Worm (Caenorhabditis elegans): ENCODE data around the gene pan-1.

Gene pan-1

ce11 chrIII:4601286-4601685 is 38.7 kb downstream of the pan-1 start:
- TF ChIP-seq nhr-11 (tag; optimal IDR thresholded peaks at IDR 0.05) (no peak), pag-3 (tag; optimal IDR thresholded peaks at IDR 0.05; ENCODE audit: borderline replicate concordance) (no peak)

DNA sequence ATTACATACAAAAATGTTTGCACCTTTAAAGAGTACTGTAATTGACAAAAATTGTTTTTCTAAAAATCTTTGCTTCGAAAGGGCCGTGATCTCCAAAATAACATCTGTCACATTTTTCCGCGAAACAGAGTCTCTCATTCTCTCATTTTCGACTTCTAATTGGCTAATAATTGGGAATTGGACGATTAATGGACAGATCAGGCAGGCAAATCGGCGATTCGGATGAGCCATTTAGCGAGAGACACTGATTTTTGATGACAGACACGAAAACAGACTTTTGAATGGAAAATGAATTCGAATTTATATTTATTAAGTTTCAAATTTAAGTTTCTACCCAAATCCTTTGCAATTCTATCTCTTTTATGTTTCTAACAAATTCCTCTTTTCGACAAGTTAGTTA is 41.3 kb downstream of the pan-1 start:
- TF ChIP-seq hlh-6 (tag; optimal IDR thresholded peaks at IDR 0.05) = no peak
- TF ChIP-seq ceh-24 (tag; optimal IDR thresholded peaks at IDR 0.05) = no peak
- no peak for TF ChIP-seq sdc-2 (tag; optimal IDR thresholded peaks at IDR 0.05)
- TF ChIP-seq ceh-31 (tag; optimal IDR thresholded peaks at IDR 0.05) = no peak
- no peak for TF ChIP-seq elt-2 (tag; optimal IDR thresholded peaks at IDR 0.05)
- TF ChIP-seq ceh-6 (GFP tag; optimal IDR thresholded peaks at IDR 0.05) = no peak

ce11 chrIII:4612334-4612953 is 49.9 kb downstream of the pan-1 start, which contains the start of gene sel-2:
Gene sel-2, minus strand, starts transcription at chrIII:4612384.
- TF ChIP-seq unc-42 (tag; optimal IDR thresholded peaks at IDR 0.05) (peak; percentile 74), ceh-45 (GFP tag; IDR thresholded peaks at IDR 0.05) (no peak), ceh-22 (tag; optimal IDR thresholded peaks at IDR 0.05) (no peak), nfya-1 (tag; optimal IDR thresholded peaks at IDR 0.05) (peak; percentile 54), ceh-31 (tag; optimal IDR thresholded peaks at IDR 0.05) (peak; percentile 67), tbx-2 (tag; optimal IDR thresholded peaks at IDR 0.05) (peak; percentile 49), dmd-4 (tag; optimal IDR thresholded peaks at IDR 0.05; ENCODE audit: borderline replicate concordance) (no peak)

All from whole organism, late embryonic.